Worm (Caenorhabditis elegans) whole organism, late embryonic: Measurements from ENCODE around the gene anp-1.

Experiments used
- C08G9.2 ChIP-seq: sonication (generic microtip); optimal IDR thresholded peaks from 2 replicates; lab custom pipeline; 2016; ENCODE audit warnings: mild to moderate bottlenecking, missing genetic modification characterization, moderate library complexity, missing compliant biosample characterization
- C38D4.7 ChIP-seq: fragments of 200-800 bp; sonication (Bioruptor generic); optimal IDR thresholded peaks from 2 replicates; lab custom pipeline; 2018; ENCODE audit warnings: mild to moderate bottlenecking, missing genetic modification characterization, moderate library complexity, missing compliant biosample characterization
- K02D7.2 ChIP-seq: sonication (generic microtip); optimal IDR thresholded peaks from 2 replicates; lab custom pipeline; 2017; ENCODE audit warnings: mild to moderate bottlenecking, missing genetic modification characterization, missing compliant biosample characterization
- T23F11.4 ChIP-seq: fragments of 200-800 bp; sonication (Bioruptor generic); optimal IDR thresholded peaks from 2 replicates; lab custom pipeline; 2018; ENCODE audit warnings: mild to moderate bottlenecking, missing genetic modification characterization, missing compliant biosample characterization
- ahr-1 ChIP-seq: sonication (generic microtip); optimal IDR thresholded peaks from 2 replicates; lab custom pipeline; 2016; ENCODE audit warnings: missing genetic modification characterization, missing compliant biosample characterization
- ama-1 ChIP-seq: fragments of 150-350 bp; optimal IDR thresholded peaks from 2 replicates; lab custom pipeline; 2014
- ceh-14 ChIP-seq: sonication (generic microtip); optimal IDR thresholded peaks from 2 replicates; lab custom pipeline; 2016; ENCODE audit warnings: missing genotype, missing genetic modification characterization, missing compliant biosample characterization
- ceh-18 ChIP-seq: sonication (generic microtip); optimal IDR thresholded peaks from 2 replicates; lab custom pipeline; 2016; ENCODE audit warnings: missing genetic modification characterization, missing compliant biosample characterization
- ceh-2 ChIP-seq: sonication (generic microtip); optimal IDR thresholded peaks from 2 replicates; lab custom pipeline; 2016; ENCODE audit warnings: missing genotype, missing genetic modification characterization, missing compliant biosample characterization
- ceh-30 ChIP-seq: fragments of 150-350 bp; optimal IDR thresholded peaks from 2 replicates; lab custom pipeline; 2014; ENCODE audit warnings: missing biosample characterization, missing genetic modification characterization
- ceh-34 ChIP-seq: sonication (generic microtip); optimal IDR thresholded peaks from 2 replicates; lab custom pipeline; 2016; ENCODE audit warnings: mild to moderate bottlenecking, missing genetic modification characterization, missing compliant biosample characterization
- dmd-4 ChIP-seq: sonication (generic microtip); optimal IDR thresholded peaks from 2 replicates; lab custom pipeline; 2016; ENCODE audit warnings: borderline replicate concordance, missing genetic modification characterization, missing compliant biosample characterization
- elt-2 ChIP-seq: sonication (generic microtip); optimal IDR thresholded peaks from 2 replicates; lab custom pipeline; 2016; ENCODE audit warnings: missing genetic modification reagents, missing genetic modification characterization, missing compliant biosample characterization
- elt-4 ChIP-seq: sonication (generic microtip); optimal IDR thresholded peaks from 2 replicates; lab custom pipeline; 2016; ENCODE audit warnings: missing genetic modification characterization, missing compliant biosample characterization
- eyg-1 ChIP-seq: sonication (generic microtip); optimal IDR thresholded peaks from 2 replicates; lab custom pipeline; 2016; ENCODE audit warnings: missing genotype, missing genetic modification characterization, missing compliant biosample characterization
- fkh-6 ChIP-seq: sonication (generic microtip); optimal IDR thresholded peaks from 2 replicates; lab custom pipeline; 2016; ENCODE audit warnings: missing genetic modification characterization, missing compliant biosample characterization
- hlh-15 ChIP-seq: sonication (generic microtip); optimal IDR thresholded peaks from 2 replicates; lab custom pipeline; 2016; ENCODE audit warnings: missing genetic modification characterization, missing compliant biosample characterization
- hlh-30 ChIP-seq: sonication (generic microtip); optimal IDR thresholded peaks from 2 replicates; lab custom pipeline; 2017; ENCODE audit warnings: antibody characterized with exemption, missing genetic modification characterization, missing compliant biosample characterization; ENCODE audit not compliant: insufficient read depth
- hlh-8 ChIP-seq: sonication (generic microtip); optimal IDR thresholded peaks from 2 replicates; lab custom pipeline; 2016; ENCODE audit warnings: missing genotype, missing genetic modification characterization, missing compliant biosample characterization
- lin-11 ChIP-seq: fragments of 200-800 bp; sonication (Bioruptor generic); optimal IDR thresholded peaks from 2 replicates; lab custom pipeline; 2018; ENCODE audit warnings: mild to moderate bottlenecking, missing genetic modification characterization, missing compliant biosample characterization
- madf-2 ChIP-seq: sonication (generic microtip); optimal IDR thresholded peaks from 2 replicates; lab custom pipeline; 2017; ENCODE audit warnings: missing genetic modification characterization, missing compliant biosample characterization
- mec-3 ChIP-seq: sonication (generic microtip); optimal IDR thresholded peaks from 2 replicates; lab custom pipeline; 2016; ENCODE audit warnings: borderline replicate concordance, missing genetic modification characterization, missing compliant biosample characterization
- nfya-1 ChIP-seq: sonication (generic microtip); optimal IDR thresholded peaks from 2 replicates; lab custom pipeline; 2017; ENCODE audit warnings: missing genetic modification characterization, mild to moderate bottlenecking, missing compliant biosample characterization, antibody characterized with exemption, moderate library complexity
- odd-2 ChIP-seq: sonication (generic microtip); optimal IDR thresholded peaks from 2 replicates; lab custom pipeline; 2017; ENCODE audit warnings: antibody characterized with exemption, mild to moderate bottlenecking, missing genetic modification characterization, missing compliant biosample characterization
- pat-9 ChIP-seq: fragments of 200-800 bp; sonication (Bioruptor generic); optimal IDR thresholded peaks from 2 replicates; lab custom pipeline; 2018; ENCODE audit warnings: mild to moderate bottlenecking, missing genetic modification characterization, moderate library complexity, missing compliant biosample characterization
- pax-1 ChIP-seq: fragments of 150-350 bp; optimal IDR thresholded peaks from 2 replicates; lab custom pipeline; 2014; ENCODE audit warnings: missing biosample characterization, missing genetic modification characterization
- pqm-1 ChIP-seq: sonication (generic microtip); optimal IDR thresholded peaks from 2 replicates; lab custom pipeline; 2016; ENCODE audit warnings: missing genetic modification characterization, missing compliant biosample characterization
- pros-1 ChIP-seq: fragments of 150-350 bp; optimal IDR thresholded peaks from 2 replicates; lab custom pipeline; 2014; ENCODE audit warnings: missing biosample characterization, missing genetic modification reagents, missing genetic modification characterization
- ref-2 ChIP-seq: sonication (generic microtip); optimal IDR thresholded peaks from 2 replicates; lab custom pipeline; 2016; ENCODE audit warnings: missing genetic modification characterization, missing compliant biosample characterization
- sdc-2 ChIP-seq: sonication (generic microtip); optimal IDR thresholded peaks from 2 replicates; lab custom pipeline; 2016; ENCODE audit warnings: missing genotype, missing genetic modification characterization, missing compliant biosample characterization
- sox-2 ChIP-seq: fragments of 200-800 bp; sonication (Bioruptor generic); IDR thresholded peaks from 2 replicates; pipeline ENCODE4 v1.3.6; 2022; ENCODE audit warnings: missing genetic modification reagents, missing genetic modification characterization, missing compliant biosample characterization
- tbx-2 ChIP-seq: sonication (generic microtip); optimal IDR thresholded peaks from 2 replicates; lab custom pipeline; 2016; ENCODE audit warnings: missing genetic modification characterization, missing compliant biosample characterization
- unc-3 ChIP-seq, 2 experiments: fragments of 200-800 bp in 1 of 2; sonication (Bioruptor generic) in 1 of 2; sonication (generic microtip) in 1 of 2; conservative IDR thresholded peaks in 1 of 2; optimal IDR thresholded peaks in 1 of 2; 2 replicates each; pipeline versions ENCODE4 v1.3.6 to Lab custom; 2016 to 2022; ENCODE audit warnings: missing compliant biosample characterization in 2 of 2, missing genetic modification characterization in 2 of 2, missing genetic modification reagents in 1 of 2
- unc-42 ChIP-seq: sonication (generic microtip); optimal IDR thresholded peaks from 2 replicates; lab custom pipeline; 2016; ENCODE audit warnings: missing genotype, missing genetic modification characterization, missing compliant biosample characterization
- ztf-16 ChIP-seq: sonication (generic microtip); optimal IDR thresholded peaks from 2 replicates; lab custom pipeline; 2017; ENCODE audit warnings: missing genetic modification characterization, missing compliant biosample characterization

Gene anp-1

DNA sequence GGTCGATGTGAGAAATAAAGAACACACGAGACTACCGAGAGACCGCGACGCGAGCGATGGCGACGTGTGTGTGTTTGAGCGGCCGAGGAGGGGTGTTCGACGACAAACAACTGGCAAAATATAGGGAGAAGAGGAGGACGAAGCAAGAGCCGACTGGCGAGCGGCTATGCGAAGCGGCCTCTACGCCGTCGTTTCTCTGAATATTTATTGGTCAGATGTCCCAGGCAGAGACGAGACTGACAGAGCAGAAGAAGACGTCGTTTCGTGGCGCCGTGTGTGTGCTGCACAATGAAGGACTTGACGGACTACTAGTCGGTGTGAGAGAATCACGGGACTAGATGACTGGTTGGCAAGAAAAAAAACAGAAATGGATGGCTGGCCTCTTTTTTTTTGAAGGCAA is 40.1 kb upstream of the anp-1 start (continued):
- TF ChIP-seq ceh-34 (tag; lab: Kevin White, UChicago) (no peak), sox-2 (GFP tag; lab: Robert Waterston, UW) (no peak), ceh-2 (tag; lab: Kevin White, UChicago) (peak; percentile 13), unc-3 (GFP tag; conservative IDR thresholded peaks at IDR 0.05; lab: Robert Waterston, UW) (no peak), unc-3 (tag; optimal IDR thresholded peaks at IDR 0.05; lab: Kevin White, UChicago) (no peak), elt-2 (tag; lab: Kevin White, UChicago) (no peak), C08G9.2 (no peak), mec-3 (tag; lab: Kevin White, UChicago) (no peak), ceh-14 (tag; lab: Kevin White, UChicago) (peak; percentile 4), ahr-1 (tag; lab: Kevin White, UChicago) (no peak), nfya-1 (tag; lab: Kevin White, UChicago) (no peak), elt-4 (tag; lab: Kevin White, UChicago) (no peak), T23F11.4 (no peak), odd-2 (tag; lab: Kevin White, UChicago) (no peak), pax-1 (tag; lab: Kevin White, UChicago) (no peak), madf-2 (no peak), C38D4.7 (GFP tag; lab: Kevin White, UChicago) (no peak), ztf-16 (tag; lab: Kevin White, UChicago) (no peak), unc-42 (tag; lab: Kevin White, UChicago) (no peak)

ce11 chrV:12819792-12820453 is 39.3 kb upstream of the anp-1 start, which contains the start of the genes ZC443.4 and ugt-18:
ZC443.4 (minus strand) TSS chrV:12819886.
ugt-18 (plus strand) TSS chrV:12820260.
- TF ChIP-seq eyg-1 (tag; lab: Kevin White, UChicago) = no peak
- no peak for TF ChIP-seq odd-2 (tag; lab: Kevin White, UChicago)
- no peak for TF ChIP-seq ama-1 (lab: Kevin White, UChicago)
- no peak for TF ChIP-seq ceh-18 (tag; lab: Kevin White, UChicago)
- TF ChIP-seq pqm-1 (tag; lab: Kevin White, UChicago) = no peak
- no peak for TF ChIP-seq hlh-15 (tag; lab: Kevin White, UChicago)
- no peak for TF ChIP-seq pat-9
- no peak for TF ChIP-seq fkh-6 (tag; lab: Kevin White, UChicago)
- TF ChIP-seq hlh-8 = no peak
- TF ChIP-seq pros-1 (tag; lab: Kevin White, UChicago) = no peak
- no peak for TF ChIP-seq sdc-2 (tag; lab: Kevin White, UChicago)
- TF ChIP-seq ahr-1 (tag; lab: Kevin White, UChicago) = no peak

ce11 chrV:12822065-12822464 is 37.2 kb upstream of the anp-1 start:
- TF ChIP-seq elt-2 (tag; lab: Kevin White, UChicago) (peak; percentile 61), ceh-34 (tag; lab: Kevin White, UChicago) (no peak)

DNA sequence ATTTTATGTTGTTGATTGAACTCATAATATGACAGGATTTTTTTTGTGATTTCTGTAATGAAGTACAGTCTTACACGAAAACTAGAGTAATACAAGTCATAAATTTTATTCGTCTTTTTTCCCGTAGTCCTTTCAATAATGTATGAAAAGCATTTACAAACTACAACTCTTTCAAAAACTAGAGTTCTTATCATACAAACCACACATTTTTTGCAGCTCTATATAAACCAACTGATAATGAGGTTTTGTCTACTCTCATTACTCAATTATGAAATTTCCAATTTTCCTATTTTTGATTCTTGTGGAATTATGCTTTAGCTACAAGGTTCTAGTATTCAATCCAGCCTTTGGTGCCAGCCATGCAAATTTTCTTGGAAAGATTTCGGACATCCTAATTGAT is 34.5 kb upstream of the anp-1 start, which contains the start of gene ugt-16:
Gene ugt-16 (plus strand): TSS at position 248 of the 400 bp plus-strand sequence.
- TF ChIP-seq elt-2 (tag; lab: Kevin White, UChicago) (peak; percentile 1), ama-1 (lab: Kevin White, UChicago) (no peak), dmd-4 (tag; lab: Kevin White, UChicago) (no peak)

DNA sequence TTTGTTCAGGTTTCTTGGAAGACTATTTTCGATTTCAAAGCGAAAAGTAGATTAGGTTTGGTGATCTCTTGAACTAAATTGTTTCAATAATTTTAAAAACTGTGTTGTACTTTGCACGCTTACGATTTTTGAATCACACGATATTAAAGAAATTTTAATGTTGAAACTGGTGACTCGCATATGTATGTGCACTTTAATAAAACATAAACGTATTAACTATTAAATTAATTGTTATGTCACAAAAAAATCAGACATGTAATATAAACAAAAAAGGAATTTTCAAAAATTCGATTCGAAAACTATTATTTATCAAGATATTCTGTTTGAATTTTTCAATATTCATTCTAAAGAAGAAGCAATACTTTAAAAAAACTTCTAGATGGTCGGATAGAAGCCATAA is 32.0 kb upstream of the anp-1 start, which contains the start of gene ugt-15:
Gene ugt-15 (plus strand): TSS at position 301 of the 400 bp plus-strand sequence.
- no peak for TF ChIP-seq ceh-2 (tag; lab: Kevin White, UChicago)
- TF ChIP-seq madf-2 = no peak
- no peak for TF ChIP-seq pqm-1 (tag; lab: Kevin White, UChicago)
- no peak for TF ChIP-seq ama-1 (lab: Kevin White, UChicago)
- TF ChIP-seq pat-9 = no peak
- no peak for TF ChIP-seq ceh-34 (tag; lab: Kevin White, UChicago)
- no peak for TF ChIP-seq lin-11 (tag; lab: Kevin White, UChicago)
- TF ChIP-seq hlh-15 (tag; lab: Kevin White, UChicago) = no peak
- no peak for TF ChIP-seq tbx-2 (tag; lab: Kevin White, UChicago)
- TF ChIP-seq T23F11.4 = no peak
- TF ChIP-seq K02D7.2 = no peak
- no peak for TF ChIP-seq ref-2 (tag; lab: Kevin White, UChicago)
- no peak for TF ChIP-seq ceh-30
- TF ChIP-seq hlh-30 = no peak
